Worm (Caenorhabditis elegans) whole organism, L4 larva: Measurements from ENCODE around the gene ins-35.

ENCODE experiments used
- D1046.2 ChIP-seq: fragments of 200-800 bp; sonication (Bioruptor generic); IDR thresholded peaks from 2 replicates; pipeline ENCODE4 v1.3.6; 2022; ENCODE audit warnings: missing genetic modification characterization, missing compliant biosample characterization
- F10B5.3 ChIP-seq: sonication (generic microtip); optimal IDR thresholded peaks from 2 replicates; lab custom pipeline; 2016; ENCODE audit warnings: mild to moderate bottlenecking, missing genetic modification characterization, missing compliant biosample characterization
- Y105C5A.15 ChIP-seq: fragments of 200-800 bp; sonication (Bioruptor generic); IDR thresholded peaks from 2 replicates; pipeline ENCODE4 v1.3.6; 2022; ENCODE audit warnings: missing genetic modification characterization, missing compliant biosample characterization
- Y75B8A.6 ChIP-seq: fragments of 200-800 bp; sonication (Bioruptor generic); IDR thresholded peaks from 2 replicates; pipeline ENCODE4 v1.3.6; 2022; ENCODE audit warnings: missing genetic modification reagents, missing genetic modification characterization, missing compliant biosample characterization
- ZK546.5 ChIP-seq, 2 experiments: sonication (generic microtip); optimal IDR thresholded peaks; 2 replicates each; lab custom pipeline; 2017; ENCODE audit warnings: missing biosample characterization in 2 of 2, missing genetic modification characterization in 2 of 2
- aha-1 ChIP-seq: fragments of 150-350 bp; peaks from one replicate; lab custom pipeline; 2014; ENCODE audit warnings: missing biosample characterization, missing genetic modification characterization
- arid-1 ChIP-seq: fragments of 200-800 bp; sonication (Bioruptor generic); conservative IDR thresholded peaks from 2 replicates; pipeline ENCODE4 v1.3.6; 2022; ENCODE audit warnings: missing genetic modification reagents, missing genetic modification characterization, missing compliant biosample characterization
- attf-4 ChIP-seq: sonication (generic microtip); optimal IDR thresholded peaks from 3 replicates; lab custom pipeline; 2017; ENCODE audit warnings: missing biosample characterization, missing genetic modification characterization
- ceh-20 ChIP-seq: fragments of 200-800 bp; sonication (Bioruptor generic); IDR thresholded peaks from 2 replicates; pipeline ENCODE4 v1.3.6; 2022; ENCODE audit warnings: missing genetic modification reagents, missing genetic modification characterization, missing compliant biosample characterization
- ceh-32 ChIP-seq: sonication (generic microtip); optimal IDR thresholded peaks from 2 replicates; lab custom pipeline; 2016; ENCODE audit warnings: mild to moderate bottlenecking, missing genetic modification characterization, missing compliant biosample characterization; ENCODE audit not compliant: poor library complexity
- ceh-44 ChIP-seq: fragments of 200-800 bp; sonication (Bioruptor generic); IDR thresholded peaks from 2 replicates; pipeline ENCODE4 v1.3.6; 2022; ENCODE audit warnings: missing genetic modification reagents, missing genetic modification characterization, missing compliant biosample characterization
- ceh-62 ChIP-seq: sonication (generic microtip); optimal IDR thresholded peaks from 2 replicates; lab custom pipeline; 2017; ENCODE audit warnings: missing biosample characterization, missing genetic modification characterization
- cey-2 ChIP-seq: sonication (generic microtip); optimal IDR thresholded peaks from 3 replicates; lab custom pipeline; 2017; ENCODE audit warnings: missing genetic modification characterization, mild to moderate bottlenecking, missing compliant biosample characterization, antibody characterized with exemption, borderline replicate concordance; ENCODE audit not compliant: insufficient read depth
- ctbp-1 ChIP-seq: fragments of 200-800 bp; sonication (Bioruptor generic); IDR thresholded peaks from 2 replicates; pipeline ENCODE4 v1.3.6; 2022; ENCODE audit warnings: missing genetic modification reagents, missing genetic modification characterization, missing compliant biosample characterization
- daf-12 ChIP-seq: fragments of 150-350 bp; optimal IDR thresholded peaks from 2 replicates; lab custom pipeline; 2014; ENCODE audit warnings: missing biosample characterization, missing genetic modification reagents, missing genetic modification characterization
- daf-16 ChIP-seq, 3 experiments: sonication (generic microtip); optimal IDR thresholded peaks; 2 replicates each; lab custom pipeline; 2016 to 2017; ENCODE audit warnings: missing genetic modification characterization in 3 of 3, missing genetic modification reagents in 3 of 3, mild to moderate bottlenecking in 2 of 3, missing compliant biosample characterization in 2 of 3, missing biosample characterization in 1 of 3, moderate library complexity in 1 of 3
- dmd-8 ChIP-seq: fragments of 200-800 bp; sonication (Bioruptor generic); IDR thresholded peaks from 2 replicates; pipeline ENCODE4 v1.3.6; 2022; ENCODE audit warnings: missing genetic modification characterization, missing compliant biosample characterization
- duxl-1 ChIP-seq: sonication (generic microtip); optimal IDR thresholded peaks from 2 replicates; lab custom pipeline; 2016; ENCODE audit warnings: mild to moderate bottlenecking, missing genetic modification characterization, moderate library complexity, missing compliant biosample characterization; ENCODE audit not compliant: poor library complexity
- egl-27 ChIP-seq: sonication (generic microtip); optimal IDR thresholded peaks from 3 replicates; lab custom pipeline; 2017; ENCODE audit warnings: missing biosample characterization, missing genetic modification reagents, missing genetic modification characterization
- fos-1 ChIP-seq: fragments of 150-350 bp; optimal IDR thresholded peaks from 2 replicates; lab custom pipeline; 2014; ENCODE audit warnings: missing biosample characterization, missing genetic modification characterization
- hlh-11 ChIP-seq: fragments of 200-800 bp; sonication (Bioruptor generic); optimal IDR thresholded peaks from 2 replicates; lab custom pipeline; 2018; ENCODE audit warnings: mild to moderate bottlenecking, missing genetic modification characterization, missing compliant biosample characterization
- hmg-1.1 ChIP-seq: fragments of 200-800 bp; sonication (Bioruptor generic); IDR thresholded peaks from 2 replicates; pipeline ENCODE4 v1.3.6; 2022; ENCODE audit warnings: missing genetic modification reagents, missing genetic modification characterization, missing compliant biosample characterization
- jun-1 ChIP-seq: fragments of 150-350 bp; optimal IDR thresholded peaks from 2 replicates; lab custom pipeline; 2014; ENCODE audit warnings: missing biosample characterization, missing genetic modification reagents, missing genetic modification characterization
- lin-13 ChIP-seq: fragments of 150-350 bp; optimal IDR thresholded peaks from 2 replicates; lab custom pipeline; 2014; ENCODE audit warnings: missing biosample characterization, missing genetic modification reagents, missing genetic modification characterization
- lin-38 ChIP-seq: fragments of 200-800 bp; sonication (Bioruptor generic); IDR thresholded peaks from 2 replicates; pipeline ENCODE4 v1.3.6; 2022; ENCODE audit warnings: missing genetic modification reagents, missing genetic modification characterization, missing compliant biosample characterization
- lsy-2 ChIP-seq, 2 experiments: fragments of 150-350 bp in 1 of 2; sonication (generic microtip) in 1 of 2; optimal IDR thresholded peaks; 2 replicates each; lab custom pipeline; 2014 to 2017; ENCODE audit warnings: missing biosample characterization in 2 of 2, missing genetic modification characterization in 2 of 2
- mdl-1 ChIP-seq, 2 experiments: fragments of 150-350 bp in 1 of 2; sonication (generic microtip) in 1 of 2; optimal IDR thresholded peaks; 2 replicates each; lab custom pipeline; 2014 to 2017; ENCODE audit warnings: missing biosample characterization in 2 of 2, missing genetic modification characterization in 2 of 2
- mdt-29 ChIP-seq: fragments of 200-800 bp; sonication (Bioruptor generic); IDR thresholded peaks from 2 replicates; pipeline ENCODE4 v1.3.6; 2022; ENCODE audit warnings: missing genetic modification reagents, missing genetic modification characterization, missing compliant biosample characterization
- mes-2 ChIP-seq: sonication (generic microtip); optimal IDR thresholded peaks from 2 replicates; lab custom pipeline; 2016; ENCODE audit warnings: missing genotype, mild to moderate bottlenecking, missing genetic modification characterization, missing compliant biosample characterization; ENCODE audit not compliant: poor library complexity, severe bottlenecking
- nhr-10 ChIP-seq: fragments of 150-350 bp; optimal IDR thresholded peaks from 2 replicates; lab custom pipeline; 2014; ENCODE audit warnings: missing biosample characterization, missing genetic modification characterization
- nhr-102 ChIP-seq: sonication (generic microtip); optimal IDR thresholded peaks from 2 replicates; lab custom pipeline; 2016; ENCODE audit warnings: mild to moderate bottlenecking, missing genetic modification characterization, moderate library complexity, missing compliant biosample characterization
- nhr-111 ChIP-seq: fragments of 200-800 bp; sonication (Bioruptor generic); optimal IDR thresholded peaks from 2 replicates; lab custom pipeline; 2018; ENCODE audit warnings: mild to moderate bottlenecking, missing genetic modification characterization, missing compliant biosample characterization
- nhr-237 ChIP-seq: sonication (generic microtip); optimal IDR thresholded peaks from 2 replicates; lab custom pipeline; 2017; ENCODE audit warnings: missing biosample characterization, missing genetic modification characterization
- nhr-28 ChIP-seq: fragments of 150-350 bp; optimal IDR thresholded peaks from 2 replicates; lab custom pipeline; 2014; ENCODE audit warnings: missing biosample characterization, missing genetic modification characterization
- nhr-77 ChIP-seq: fragments of 150-350 bp; optimal IDR thresholded peaks from 2 replicates; lab custom pipeline; 2014; ENCODE audit warnings: missing biosample characterization, missing genetic modification characterization
- pha-4 ChIP-seq, 2 experiments: fragments of 150-350 bp in 1 of 2; fragments of 200-800 bp in 1 of 2; sonication (Bioruptor generic) in 1 of 2; IDR thresholded peaks in 1 of 2; optimal IDR thresholded peaks in 1 of 2; 2 replicates each; pipeline versions ENCODE4 v1.3.6 to Lab custom; 2014 to 2022; ENCODE audit warnings: missing genetic modification characterization in 2 of 2, missing genetic modification reagents in 2 of 2, missing biosample characterization in 1 of 2, missing compliant biosample characterization in 1 of 2
- php-3 ChIP-seq: fragments of 200-800 bp; sonication (Bioruptor generic); IDR thresholded peaks from 2 replicates; pipeline ENCODE4 v1.3.6; 2022; ENCODE audit warnings: missing genetic modification reagents, missing genetic modification characterization, missing compliant biosample characterization
- rbr-2 ChIP-seq: sonication (generic microtip); optimal IDR thresholded peaks from 2 replicates; lab custom pipeline; 2016; ENCODE audit warnings: missing genotype, missing genetic modification characterization, missing compliant biosample characterization
- sdz-12 ChIP-seq: fragments of 200-800 bp; sonication (Bioruptor generic); optimal IDR thresholded peaks from 2 replicates; lab custom pipeline; 2018; ENCODE audit warnings: mild to moderate bottlenecking, missing genetic modification characterization, missing compliant biosample characterization
- set-16 ChIP-seq: fragments of 200-800 bp; sonication (Bioruptor generic); IDR thresholded peaks from 2 replicates; pipeline ENCODE4 v1.3.6; 2022; ENCODE audit warnings: missing genetic modification reagents, missing genetic modification characterization, missing compliant biosample characterization
- skn-1 ChIP-seq: fragments of 150-350 bp; optimal IDR thresholded peaks from 2 replicates; lab custom pipeline; 2014; ENCODE audit warnings: missing biosample characterization, missing genetic modification characterization
- snpc-1.2 ChIP-seq: fragments of 200-800 bp; sonication (Bioruptor generic); IDR thresholded peaks from 2 replicates; pipeline ENCODE4 v1.3.6; 2022; ENCODE audit warnings: missing genetic modification reagents, missing genetic modification characterization, missing compliant biosample characterization
- snpc-4 ChIP-seq: fragments of 150-350 bp; optimal IDR thresholded peaks from 2 replicates; lab custom pipeline; 2014; ENCODE audit warnings: missing biosample characterization, missing genetic modification characterization
- spr-3 ChIP-seq: fragments of 200-800 bp; sonication (Bioruptor generic); optimal IDR thresholded peaks from 2 replicates; lab custom pipeline; 2018; ENCODE audit warnings: mild to moderate bottlenecking, missing genetic modification characterization, missing compliant biosample characterization
- unc-130 ChIP-seq: sonication (generic microtip); optimal IDR thresholded peaks from 2 replicates; lab custom pipeline; 2016; ENCODE audit warnings: missing genetic modification reagents, missing genetic modification characterization, missing compliant biosample characterization
- vab-7 ChIP-seq: fragments of 200-800 bp; sonication (Bioruptor generic); IDR thresholded peaks from 2 replicates; pipeline ENCODE4 v1.3.6; 2022; ENCODE audit warnings: missing genetic modification reagents, missing genetic modification characterization, missing compliant biosample characterization
- zag-1 ChIP-seq: fragments of 150-350 bp; optimal IDR thresholded peaks from 2 replicates; lab custom pipeline; 2014; ENCODE audit warnings: missing biosample characterization, missing genetic modification characterization
- zfp-3 ChIP-seq: fragments of 200-800 bp; sonication (Bioruptor generic); conservative IDR thresholded peaks from 2 replicates; pipeline ENCODE4 v1.3.6; 2022; ENCODE audit warnings: missing genetic modification reagents, missing genetic modification characterization, missing compliant biosample characterization
- zip-11 ChIP-seq: fragments of 200-800 bp; sonication (Bioruptor generic); IDR thresholded peaks from 2 replicates; pipeline ENCODE4 v1.3.6; 2022; ENCODE audit warnings: missing genetic modification characterization, missing compliant biosample characterization
- ztf-7 ChIP-seq: fragments of 150-350 bp; optimal IDR thresholded peaks from 2 replicates; lab custom pipeline; 2014; ENCODE audit warnings: missing biosample characterization, missing genetic modification characterization

Gene ins-35

DNA sequence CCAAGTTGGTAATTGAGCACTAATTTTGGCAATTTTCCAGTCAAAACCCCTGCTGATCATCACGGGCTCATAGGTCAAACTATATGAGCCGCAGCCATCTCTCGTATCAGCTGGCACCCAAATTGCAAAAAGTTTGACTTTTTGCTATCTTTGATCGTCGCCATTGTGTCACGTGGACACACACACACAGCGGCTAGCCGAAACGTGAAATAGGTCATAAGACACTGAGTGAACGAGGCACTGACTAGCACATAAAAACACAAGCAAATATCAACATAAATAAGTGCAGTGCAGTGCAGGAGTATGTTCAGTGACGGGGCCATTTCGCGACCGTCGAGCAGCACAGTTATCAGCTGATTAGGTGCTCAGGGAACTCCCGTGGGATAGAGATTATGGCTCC is 43.4 kb downstream of the ins-35 start (continued):
- TF ChIP-seq ceh-32 (tag; lab: Kevin White, UChicago) (no peak), daf-16 (GFP tag; optimal IDR thresholded peaks at IDR 0.05; lab: Kevin White, UChicago) (peak in 1 of 2 experiments; percentile 80), daf-16 (tag; optimal IDR thresholded peaks at IDR 0.05; lab: Kevin White, UChicago) (peak; percentile 96), nhr-10 (no peak), zag-1 (tag; lab: Kevin White, UChicago) (no peak), ztf-7 (tag; lab: Kevin White, UChicago) (no peak), aha-1 (tag; lab: Kevin White, UChicago) (peak; percentile 2), fos-1 (tag; lab: Kevin White, UChicago) (no peak), mdl-1 (tag; optimal IDR thresholded peaks at IDR 0.05; lab: Kevin White, UChicago) (peak; percentile 54 to 93), hmg-1.1 (GFP tag; lab: Robert Waterston, UW) (0 out of 2 replicates have a peak, but pooled peaks have one; percentile 36), rbr-2 (no peak), spr-3 (GFP tag; lab: Kevin White, UChicago) (no peak), nhr-102 (peak; percentile 72), ZK546.5 (tag; optimal IDR thresholded peaks at IDR 0.05; lab: Kevin White, UChicago) (no peak), unc-130 (GFP tag; lab: Kevin White, UChicago) (no peak), sdz-12 (GFP tag; lab: Kevin White, UChicago) (no peak), attf-4 (tag; lab: Kevin White, UChicago) (no peak), cey-2 (no peak), egl-27 (tag; lab: Kevin White, UChicago) (no peak), nhr-77 (tag; lab: Kevin White, UChicago) (peak; percentile 90), snpc-4 (tag; lab: Kevin White, UChicago) (no peak), vab-7 (no peak), nhr-111 (GFP tag; lab: Kevin White, UChicago) (no peak), Y75B8A.6 (GFP tag; lab: Robert Waterston, UW) (no peak), F10B5.3 (tag; lab: Kevin White, UChicago) (no peak), php-3 (GFP tag; lab: Robert Waterston, UW) (peak; percentile 86), lin-38 (GFP tag; lab: Robert Waterston, UW) (no peak), pha-4 (GFP tag; IDR thresholded peaks at IDR 0.05; lab: Robert Waterston, UW) (peak; percentile 58; the same call in 1 of the 2 replicates), pha-4 (tag; optimal IDR thresholded peaks at IDR 0.05; lab: Kevin White, UChicago) (peak; percentile 96), zfp-3 (no peak), set-16 (GFP tag; lab: Robert Waterston, UW) (peak; percentile 13; the same call in 1 of the 2 replicates), zip-11 (GFP tag; lab: Robert Waterston, UW) (no peak), ceh-44 (GFP tag; lab: Robert Waterston, UW) (no peak), ceh-62 (tag; lab: Kevin White, UChicago) (no peak), arid-1 (no peak), duxl-1 (no peak), D1046.2 (GFP tag; lab: Robert Waterston, UW) (no peak), mdt-29 (GFP tag; lab: Robert Waterston, UW) (peak; percentile 54; the same call in 1 of the 2 replicates), Y105C5A.15 (GFP tag; lab: Robert Waterston, UW) (no peak), lsy-2 (tag; optimal IDR thresholded peaks at IDR 0.05; lab: Kevin White, UChicago) (peak in 1 of 2 experiments; percentile 57), ctbp-1 (GFP tag; lab: Robert Waterston, UW) (no peak), daf-12 (tag; lab: Kevin White, UChicago) (no peak), skn-1 (tag; lab: Kevin White, UChicago) (no peak), mes-2 (tag; lab: Kevin White, UChicago) (peak; percentile 39), snpc-1.2 (no peak), jun-1 (no peak), lin-13 (GFP tag; lab: Kevin White, UChicago) (no peak), nhr-28 (peak; percentile 84), ceh-20 (GFP tag; lab: Robert Waterston, UW) (0 out of 2 replicates have a peak, but pooled peaks have one; percentile 43), hlh-11 (peak; percentile 97), dmd-8 (GFP tag; lab: Robert Waterston, UW) (no peak), nhr-237 (tag; lab: Kevin White, UChicago) (no peak)
